Fruit fly (Drosophila melanogaster): ENCODE measurements around the gene CG17129.

CG17129 gene

DNA sequence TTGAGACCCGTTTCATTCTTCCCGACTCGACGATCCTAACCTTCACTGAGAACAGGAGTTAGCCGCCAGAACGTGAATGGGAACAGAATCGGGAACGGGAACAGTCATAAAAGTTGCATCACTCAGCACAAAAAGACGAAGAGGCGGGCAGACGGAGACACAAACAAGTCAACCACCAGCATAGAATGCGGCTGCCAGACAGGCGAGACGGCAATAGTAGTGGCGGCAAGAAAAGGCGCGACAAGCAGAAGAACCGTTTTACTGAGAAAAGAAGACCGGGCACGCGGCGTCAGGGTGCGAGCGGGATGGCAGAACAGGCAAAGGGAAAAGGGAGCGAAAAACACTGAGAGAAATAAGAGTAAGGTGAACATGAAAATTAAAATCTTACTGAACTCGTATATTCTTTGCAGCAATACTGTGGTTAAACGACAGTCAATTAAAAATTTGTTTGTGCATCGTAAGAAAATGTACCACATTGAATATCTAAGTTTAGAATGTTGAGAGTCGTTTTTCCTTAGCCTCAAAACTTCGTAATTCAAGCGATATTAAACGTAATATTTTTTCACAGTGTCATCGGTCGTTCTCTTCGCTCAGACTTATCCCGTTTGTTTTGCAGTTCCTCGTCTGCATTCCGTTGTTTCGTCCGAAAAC is 39.7 kb downstream of the CG17129 start (continued):
- TF ChIP-seq CG10654 (GFP tag; optimal IDR thresholded peaks at IDR 0.05) (peak; percentile 75), CG11085 (GFP tag; IDR thresholded peaks at IDR 0.05) (no peak), dysf (GFP tag; IDR thresholded peaks at IDR 0.05) (peak; percentile 86), zen (tag; optimal IDR thresholded peaks at IDR 0.05) (peak; percentile 94), Sox102F (GFP tag; optimal IDR thresholded peaks at IDR 0.05) (peak; percentile 77), eyg (GFP tag; optimal IDR thresholded peaks at IDR 0.05) (peak; percentile 68), zf30C (GFP tag; optimal IDR thresholded peaks at IDR 0.05) (peak; percentile 99), dmrt99B (tag; optimal IDR thresholded peaks at IDR 0.05) (peak; percentile 83), CG30403 (GFP tag; optimal IDR thresholded peaks at IDR 0.05) (peak; percentile 86), CG15011 (GFP tag; optimal IDR thresholded peaks at IDR 0.05) (peak; percentile 74), Mrtf (GFP tag; IDR thresholded peaks at IDR 0.05) (peak; percentile 71; the same call in 2 of the 3 replicates), dimm (GFP tag; IDR thresholded peaks at IDR 0.05) (peak; percentile 27; the same call in 1 of the 2 replicates), CoRest (tag; optimal IDR thresholded peaks at IDR 0.05) (peak; percentile 88), hb (GFP tag; IDR thresholded peaks at IDR 0.05; ENCODE audit: partially characterized antibody) (no peak), CG8924 (tag; optimal IDR thresholded peaks at IDR 0.05) (peak; percentile 88), fd3F (GFP tag; optimal IDR thresholded peaks at IDR 0.05) (peak; percentile 31), ac (GFP tag; optimal IDR thresholded peaks at IDR 0.05) (peak; percentile 73), Hmx (GFP tag; optimal IDR thresholded peaks at IDR 0.05) (peak; percentile 47), CG4282 (GFP tag; optimal IDR thresholded peaks at IDR 0.05) (no peak), CG12155 (GFP tag; optimal IDR thresholded peaks at IDR 0.05) (peak; percentile 83), Vsx1 (GFP tag; optimal IDR thresholded peaks at IDR 0.05) (peak; percentile 52), gsb-n (tag; optimal IDR thresholded peaks at IDR 0.05) (peak; percentile 86), CG7372 (GFP tag; IDR thresholded peaks at IDR 0.05) (peak; percentile 48; the same call in 1 of the 2 replicates), CG2712 (tag; optimal IDR thresholded peaks at IDR 0.05) (peak; percentile 92), Doc2 (GFP tag; IDR thresholded peaks at IDR 0.05) (no peak), Rfx (GFP tag; IDR thresholded peaks at IDR 0.05) (peak; percentile 78), Six4 (GFP tag; optimal IDR thresholded peaks at IDR 0.05) (peak; percentile 83), row (GFP tag; IDR thresholded peaks at IDR 0.05) (peak; percentile 89), Drgx (GFP tag; IDR thresholded peaks at IDR 0.05) (peak; percentile 75), corto (GFP tag; optimal IDR thresholded peaks at IDR 0.05) (peak; percentile 75), sqz (GFP tag; optimal IDR thresholded peaks at IDR 0.05) (peak; percentile 61), dpn (GFP tag; optimal IDR thresholded peaks at IDR 0.05) (peak; percentile 85 to 86), MESR4 (GFP tag; optimal IDR thresholded peaks at IDR 0.05) (peak; percentile 2), Awh (GFP tag; IDR thresholded peaks at IDR 0.05) (peak; percentile 61; the same call in 1 of the 2 replicates), br (optimal IDR thresholded peaks at IDR 0.05) (no peak), CG4328 (GFP tag; optimal IDR thresholded peaks at IDR 0.05) (peak; percentile 80), CG11247 (GFP tag; IDR thresholded peaks at IDR 0.05) (peak; percentile 51; the same call in 1 of the 2 replicates), Xrp1 (GFP tag; IDR thresholded peaks at IDR 0.05) (peak; percentile 91), CG14667 (GFP tag; IDR thresholded peaks at IDR 0.05) (peak; percentile 31; the same call in 1 of the 2 replicates), CG33213 (GFP tag; optimal IDR thresholded peaks at IDR 0.05) (peak; percentile 74), shn (GFP tag; optimal IDR thresholded peaks at IDR 0.05) (peak; percentile 84), CG9876 (GFP tag; optimal IDR thresholded peaks at IDR 0.05) (peak; percentile 76), cato (GFP tag; optimal IDR thresholded peaks at IDR 0.05; ENCODE audit: borderline replicate concordance) (peak; percentile 73), Deaf1 (tag; optimal IDR thresholded peaks at IDR 0.05) (no peak), CG3065 (GFP tag; optimal IDR thresholded peaks at IDR 0.05) (peak; percentile 66), Fer1 (GFP tag; optimal IDR thresholded peaks at IDR 0.05) (peak; percentile 81), CG31365 (tag; optimal IDR thresholded peaks at IDR 0.05) (peak; percentile 7), ranshi (GFP tag; IDR thresholded peaks at IDR 0.05) (peak; percentile 72), CG6689 (GFP tag; IDR thresholded peaks at IDR 0.05) (peak; percentile 84), Ets97D (GFP tag; optimal IDR thresholded peaks at IDR 0.05) (peak; percentile 51), Lpt (GFP tag; optimal IDR thresholded peaks at IDR 0.05) (no peak)
